Fruit fly (Drosophila melanogaster) whole organism, embryonic: Measurements from ENCODE around the gene Or7a.

ENCODE experiments used
- Ada2b ChIP-seq: fragments of 200-800 bp; sonication (Bioruptor generic); IDR thresholded peaks from 2 replicates; pipeline ENCODE4 v1.3.6; 2022; ENCODE audit warnings: missing biosample characterization, missing genetic modification characterization
- C15 ChIP-seq: fragments of 200-800 bp; sonication (Bioruptor generic); IDR thresholded peaks from 3 replicates; pipeline ENCODE4 v1.3.6; 2022; ENCODE audit warnings: missing biosample characterization, missing genetic modification characterization
- CG10209 ChIP-seq: fragments of 200-800 bp; sonication (Bioruptor generic); optimal IDR thresholded peaks from 3 replicates; lab custom pipeline; 2017; ENCODE audit warnings: missing biosample characterization, mild to moderate bottlenecking, missing genetic modification characterization, missing genetic modification reagents
- CG10654 ChIP-seq: fragments of 200-800 bp; sonication (Bioruptor generic); optimal IDR thresholded peaks from 2 replicates; lab custom pipeline; 2016; ENCODE audit warnings: missing biosample characterization, missing genetic modification characterization
- CG12391 ChIP-seq: fragments of 200-800 bp; sonication (Bioruptor generic); optimal IDR thresholded peaks from 3 replicates; lab custom pipeline; 2018; ENCODE audit warnings: missing biosample characterization, mild to moderate bottlenecking, missing genetic modification characterization, moderate library complexity
- CG12659 ChIP-seq: fragments of 200-800 bp; sonication (Bioruptor generic); optimal IDR thresholded peaks from 3 replicates; lab custom pipeline; 2017; ENCODE audit warnings: mild to moderate bottlenecking, missing biosample characterization, missing genetic modification reagents, missing genetic modification characterization
- CG13775 ChIP-seq: fragments of 200-800 bp; sonication (Bioruptor generic); optimal IDR thresholded peaks from 3 replicates; lab custom pipeline; 2017; ENCODE audit warnings: missing biosample characterization, mild to moderate bottlenecking, missing genetic modification characterization
- CG15269 ChIP-seq: fragments of 200-800 bp; sonication (Bioruptor generic); optimal IDR thresholded peaks from 2 replicates; lab custom pipeline; 2018; ENCODE audit warnings: missing biosample characterization, mild to moderate bottlenecking, missing genetic modification characterization, moderate library complexity
- CG1603 ChIP-seq: fragments of 200-800 bp; sonication (Bioruptor generic); optimal IDR thresholded peaks from 2 replicates; lab custom pipeline; 2019; ENCODE audit warnings: missing biosample characterization, mild to moderate bottlenecking, missing genetic modification characterization, moderate library complexity
- CG16815 ChIP-seq: fragments of 200-800 bp; sonication (Bioruptor generic); optimal IDR thresholded peaks from 3 replicates; lab custom pipeline; 2017; ENCODE audit warnings: missing biosample characterization, mild to moderate bottlenecking, missing genetic modification characterization
- CG17361 ChIP-seq: fragments of 200-800 bp; sonication (Bioruptor generic); IDR thresholded peaks from 3 replicates; pipeline ENCODE4 v1.3.6; 2022; ENCODE audit warnings: missing biosample characterization, missing genetic modification characterization
- CG18599 ChIP-seq: fragments of 200-800 bp; sonication (Bioruptor generic); optimal IDR thresholded peaks from 3 replicates; lab custom pipeline; 2017; ENCODE audit warnings: missing biosample characterization, missing genetic modification characterization, mild to moderate bottlenecking, moderate library complexity, missing genetic modification reagents
- CG2120 ChIP-seq: fragments of 200-800 bp; sonication (Bioruptor generic); optimal IDR thresholded peaks from 3 replicates; lab custom pipeline; 2016; ENCODE audit warnings: missing biosample characterization, missing genetic modification characterization
- CG2712 ChIP-seq: fragments of 200-800 bp; optimal IDR thresholded peaks from 3 replicates; lab custom pipeline; 2019; ENCODE audit warnings: missing biosample characterization, mild to moderate bottlenecking, missing genetic modification characterization, moderate library complexity
- CG30403 ChIP-seq: fragments of 200-800 bp; sonication (Bioruptor generic); optimal IDR thresholded peaks from 3 replicates; lab custom pipeline; 2016; ENCODE audit warnings: missing biosample characterization, missing genetic modification characterization
- CG32532 ChIP-seq: fragments of 200-800 bp; sonication (Bioruptor generic); IDR thresholded peaks from 2 replicates; pipeline ENCODE4 v1.3.6; 2022; ENCODE audit warnings: missing biosample characterization, missing genetic modification characterization
- CG32772 ChIP-seq: fragments of 200-800 bp; sonication (Bioruptor generic); IDR thresholded peaks from 2 replicates; pipeline ENCODE4 v1.3.6; 2022; ENCODE audit warnings: missing biosample characterization, missing genetic modification characterization
- CG3281 ChIP-seq: fragments of 200-800 bp; sonication (Bioruptor generic); optimal IDR thresholded peaks from 3 replicates; lab custom pipeline; 2017; ENCODE audit warnings: missing biosample characterization, mild to moderate bottlenecking, missing genetic modification characterization
- CG4617 ChIP-seq: fragments of 200-800 bp; sonication (Bioruptor generic); optimal IDR thresholded peaks from 3 replicates; lab custom pipeline; 2016; ENCODE audit warnings: missing biosample characterization, missing genetic modification characterization, borderline replicate concordance
- CG5953 ChIP-seq: fragments of 200-800 bp; sonication (Bioruptor generic); IDR thresholded peaks from 2 replicates; pipeline ENCODE4 v1.3.6; 2022; ENCODE audit warnings: missing biosample characterization, missing genetic modification characterization
- CG6765 ChIP-seq: fragments of 200-800 bp; sonication (Bioruptor generic); optimal IDR thresholded peaks from 3 replicates; lab custom pipeline; 2017; ENCODE audit warnings: missing biosample characterization, mild to moderate bottlenecking, missing genetic modification characterization
- CG6813 ChIP-seq: fragments of 200-800 bp; sonication (Bioruptor generic); optimal IDR thresholded peaks from 2 replicates; lab custom pipeline; 2017; ENCODE audit warnings: missing biosample characterization, missing genetic modification characterization, mild to moderate bottlenecking, moderate library complexity, missing genetic modification reagents
- CG7556 ChIP-seq: fragments of 200-800 bp; sonication (Bioruptor generic); optimal IDR thresholded peaks from 2 replicates; lab custom pipeline; 2017; ENCODE audit warnings: missing biosample characterization, mild to moderate bottlenecking, missing genetic modification characterization
- CG8924 ChIP-seq: fragments of 200-800 bp; optimal IDR thresholded peaks from 3 replicates; lab custom pipeline; 2019; ENCODE audit warnings: missing biosample characterization, mild to moderate bottlenecking, missing genetic modification characterization, moderate library complexity
- CG9727 ChIP-seq: fragments of 200-800 bp; sonication (Bioruptor generic); optimal IDR thresholded peaks from 3 replicates; lab custom pipeline; 2017; ENCODE audit warnings: missing biosample characterization, mild to moderate bottlenecking, missing genetic modification characterization
- Camta ChIP-seq: fragments of 200-800 bp; sonication (Bioruptor generic); optimal IDR thresholded peaks from 2 replicates; lab custom pipeline; 2016; ENCODE audit warnings: missing biosample characterization, missing genetic modification characterization
- Dp ChIP-seq: fragments of 200-800 bp; sonication (Bioruptor generic); optimal IDR thresholded peaks from 2 replicates; lab custom pipeline; 2018; ENCODE audit warnings: missing biosample characterization, mild to moderate bottlenecking, missing genetic modification characterization, moderate library complexity
- Fer1 ChIP-seq: fragments of 200-800 bp; sonication (Bioruptor generic); optimal IDR thresholded peaks from 2 replicates; lab custom pipeline; 2017; ENCODE audit warnings: missing biosample characterization, mild to moderate bottlenecking, missing genetic modification characterization
- GATAe ChIP-seq: fragments of 200-800 bp; sonication (Bioruptor generic); conservative IDR thresholded peaks from 2 replicates; pipeline ENCODE4 v1.3.6; 2022; ENCODE audit warnings: missing biosample characterization, missing genetic modification characterization
- Hr3 ChIP-seq: fragments of 200-800 bp; sonication (Bioruptor generic); optimal IDR thresholded peaks from 3 replicates; lab custom pipeline; 2016; ENCODE audit warnings: missing biosample characterization, missing genetic modification characterization
- Hr39 ChIP-seq: fragments of >200 bp; optimal IDR thresholded peaks from 2 replicates; lab custom pipeline; 2017
- Hr51 ChIP-seq, 2 experiments: fragments of 200-800 bp; sonication (Bioruptor generic); optimal IDR thresholded peaks; 2 replicates in 1 of 2; 3 replicates in 1 of 2; lab custom pipeline; 2016 to 2018; ENCODE audit warnings: missing biosample characterization in 2 of 2, missing genetic modification characterization in 2 of 2, mild to moderate bottlenecking in 1 of 2, moderate library complexity in 1 of 2
- NfI ChIP-seq: fragments of 200-800 bp; sonication (Bioruptor generic); optimal IDR thresholded peaks from 3 replicates; lab custom pipeline; 2018; ENCODE audit warnings: missing biosample characterization, mild to moderate bottlenecking, missing genetic modification characterization, moderate library complexity
- Oli ChIP-seq: fragments of 200-800 bp; sonication (Bioruptor generic); optimal IDR thresholded peaks from 2 replicates; lab custom pipeline; 2018; ENCODE audit warnings: missing biosample characterization, mild to moderate bottlenecking, missing genetic modification characterization, moderate library complexity
- Rfx ChIP-seq: fragments of 200-800 bp; sonication (Bioruptor generic); IDR thresholded peaks from 2 replicates; pipeline ENCODE4 v1.3.6; 2022; ENCODE audit warnings: missing biosample characterization, missing genetic modification characterization
- Xbp1 ChIP-seq: fragments of 200-800 bp; sonication (Bioruptor generic); optimal IDR thresholded peaks from 3 replicates; lab custom pipeline; 2016; ENCODE audit warnings: missing biosample characterization, mild to moderate bottlenecking, missing genetic modification characterization
- Xrp1 ChIP-seq: fragments of 200-800 bp; sonication (Bioruptor generic); IDR thresholded peaks from 2 replicates; pipeline ENCODE4 v1.3.6; 2022; ENCODE audit warnings: missing biosample characterization, missing genetic modification characterization
- bcd ChIP-seq: fragments of 200-800 bp; sonication (Bioruptor generic); optimal IDR thresholded peaks from 2 replicates; lab custom pipeline; 2017; ENCODE audit warnings: missing biosample characterization, mild to moderate bottlenecking, missing genetic modification characterization
- dysf ChIP-seq: fragments of 200-800 bp; sonication (Bioruptor generic); IDR thresholded peaks from 3 replicates; pipeline ENCODE4 v1.3.6; 2022; ENCODE audit warnings: missing biosample characterization, missing genetic modification characterization
- hkb ChIP-seq, 2 experiments: fragments of 200-800 bp in 1 of 2; fragments of >200 bp in 1 of 2; sonication (Bioruptor generic) in 1 of 2; IDR thresholded peaks in 1 of 2; optimal IDR thresholded peaks in 1 of 2; 2 replicates each; pipeline versions ENCODE4 v1.3.6 to Lab custom; 2017 to 2022; ENCODE audit warnings: missing biosample characterization in 1 of 2, missing genetic modification characterization in 1 of 2
- jing ChIP-seq: fragments of 200-800 bp; sonication (Bioruptor generic); optimal IDR thresholded peaks from 2 replicates; lab custom pipeline; 2018; ENCODE audit warnings: missing biosample characterization, mild to moderate bottlenecking, missing genetic modification characterization
- pho ChIP-seq: fragments of 200-800 bp; sonication (Bioruptor generic); optimal IDR thresholded peaks from 2 replicates; lab custom pipeline; 2016; ENCODE audit warnings: missing biosample characterization, missing genetic modification characterization
- prd ChIP-seq, 3 experiments: fragments of >200 bp in 2 of 3; fragments of 200-800 bp in 1 of 3; sonication (Bioruptor generic) in 1 of 3; optimal IDR thresholded peaks in 2 of 3; IDR thresholded peaks in 1 of 3; 2 replicates in 2 of 3; 3 replicates in 1 of 3; pipeline versions ENCODE4 v1.3.6 to Lab custom; 2017 to 2022; ENCODE audit warnings: missing biosample characterization in 1 of 3, missing genetic modification characterization in 1 of 3
- sd ChIP-seq: fragments of 200-800 bp; sonication (Bioruptor generic); optimal IDR thresholded peaks from 3 replicates; lab custom pipeline; 2018; ENCODE audit warnings: missing biosample characterization, mild to moderate bottlenecking, missing genetic modification characterization, moderate library complexity
- slbo ChIP-seq: fragments of 200-800 bp; sonication (Bioruptor generic); IDR thresholded peaks from 2 replicates; pipeline ENCODE4 v1.3.6; 2022; ENCODE audit warnings: missing biosample characterization, missing genetic modification characterization
- sob ChIP-seq: fragments of 200-800 bp; sonication (Bioruptor generic); IDR thresholded peaks from 2 replicates; pipeline ENCODE4 v1.3.6; 2022; ENCODE audit warnings: missing biosample characterization, missing genetic modification characterization
- tgo ChIP-seq: fragments of 200-800 bp; sonication (Bioruptor generic); IDR thresholded peaks from 3 replicates; pipeline ENCODE4 v1.3.6; 2022; ENCODE audit warnings: missing biosample characterization, missing genetic modification characterization
- trh ChIP-seq: fragments of 200-800 bp; sonication (Bioruptor generic); optimal IDR thresholded peaks from 2 replicates; lab custom pipeline; 2016; ENCODE audit warnings: missing biosample characterization, missing genetic modification characterization

Gene Or7a

DNA sequence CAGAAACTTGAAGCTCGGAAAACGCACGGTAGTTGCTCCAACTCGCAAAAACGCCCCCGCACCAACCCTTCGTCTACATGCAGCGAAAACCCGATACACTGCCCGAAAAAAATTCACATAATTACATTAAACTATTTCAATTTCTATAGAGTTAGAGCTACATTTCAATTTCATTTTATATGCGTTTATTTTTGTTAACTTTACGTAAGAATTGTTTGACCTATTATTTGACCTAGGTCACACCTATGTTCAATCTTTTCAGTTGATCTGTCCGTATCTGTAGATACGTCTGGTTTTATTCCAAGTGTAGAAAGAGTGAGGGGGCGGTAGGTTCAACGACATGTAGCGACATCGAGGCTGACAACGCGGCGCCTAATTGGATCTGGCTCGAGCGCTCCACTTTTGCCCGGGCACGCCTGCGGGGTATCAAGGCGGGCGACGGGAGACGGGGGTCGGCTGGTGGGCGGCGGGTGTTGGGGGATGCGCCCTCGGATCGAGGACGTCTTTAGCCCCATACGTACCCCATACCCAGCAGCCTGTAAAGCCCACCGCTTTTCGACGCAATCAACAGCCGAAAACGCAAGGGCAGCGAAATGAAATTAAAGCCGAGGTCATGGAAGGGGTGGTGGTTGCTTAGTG lies 37.3 kb upstream of the Or7a start:
- peak; percentile 3 for TF ChIP-seq CG1603 (tag; lab: Kevin White, UChicago)
- TF ChIP-seq Ada2b (GFP tag; lab: Robert Waterston, UW): peak; percentile 45; the same call in 1 of the 2 replicates
- 0 out of 2 replicates have a peak, but pooled peaks have one; percentile 16 for TF ChIP-seq CG32772 (GFP tag; lab: Robert Waterston, UW)
- TF ChIP-seq Hr3 (GFP tag; lab: Kevin White, UChicago): peak; percentile 10
- no peak for TF ChIP-seq GATAe (GFP tag; lab: Robert Waterston, UW)
- peak; percentile 23 for TF ChIP-seq CG12659
- TF ChIP-seq CG5953 (GFP tag; lab: Robert Waterston, UW): no peak
- TF ChIP-seq CG7556 (GFP tag; lab: Kevin White, UChicago): peak; percentile 53
- TF ChIP-seq Oli (tag; lab: Kevin White, UChicago): peak; percentile 37
- TF ChIP-seq CG12391 (tag; lab: Kevin White, UChicago): peak; percentile 28
- peak; percentile 40; the same call in 2 of the 3 replicates for TF ChIP-seq tgo (GFP tag; lab: Robert Waterston, UW)
- TF ChIP-seq CG10209: peak; percentile 10
- TF ChIP-seq pho (GFP tag; lab: Kevin White, UChicago): peak; percentile 11
- TF ChIP-seq Xbp1: peak; percentile 21
- TF ChIP-seq CG4617 (GFP tag; lab: Kevin White, UChicago): no peak
- peak; percentile 26 for TF ChIP-seq Fer1 (GFP tag; lab: Kevin White, UChicago)
- TF ChIP-seq Rfx (GFP tag; lab: Robert Waterston, UW): peak; percentile 54; the same call in 1 of the 2 replicates
- TF ChIP-seq jing (GFP tag; lab: Kevin White, UChicago): peak; percentile 13
- TF ChIP-seq Xrp1 (GFP tag; lab: Robert Waterston, UW): peak; percentile 37; the same call in 1 of the 2 replicates
- TF ChIP-seq CG32532 (GFP tag; lab: Robert Waterston, UW): 0 out of 2 replicates have a peak, but pooled peaks have one; percentile 10
- TF ChIP-seq prd (optimal IDR thresholded peaks at IDR 0.05; lab: Kevin White, UChicago): no peak
- TF ChIP-seq prd (GFP tag; IDR thresholded peaks at IDR 0.05; lab: Robert Waterston, UW): peak; percentile 29; the same call in 1 of the 3 replicates
- peak; percentile 41 for TF ChIP-seq CG3281
- no peak for TF ChIP-seq hkb (optimal IDR thresholded peaks at IDR 0.05; lab: Kevin White, UChicago)
- TF ChIP-seq hkb (GFP tag; IDR thresholded peaks at IDR 0.05; lab: Robert Waterston, UW): peak; percentile 50; the same call in 1 of the 2 replicates
- TF ChIP-seq CG15269: peak; percentile 19
- peak in 1 of 2 experiments; percentile 56 for TF ChIP-seq Hr51 (GFP tag; optimal IDR thresholded peaks at IDR 0.05; lab: Kevin White, UChicago)
- no peak for TF ChIP-seq Dp
- peak; percentile 42 for TF ChIP-seq CG2120
- TF ChIP-seq CG6765 (GFP tag; lab: Kevin White, UChicago): peak; percentile 4
- TF ChIP-seq CG16815: no peak
- no peak for TF ChIP-seq trh (GFP tag; lab: Kevin White, UChicago)
- peak; percentile 45 for TF ChIP-seq slbo (GFP tag; lab: Robert Waterston, UW)
- peak; percentile 9 for TF ChIP-seq NfI (GFP tag; lab: Kevin White, UChicago)
- 0 out of 3 replicates have a peak, but pooled peaks have one; percentile 24 for TF ChIP-seq CG17361 (GFP tag; lab: Robert Waterston, UW)
- TF ChIP-seq CG18599 (GFP tag; lab: Kevin White, UChicago): peak; percentile 61
- TF ChIP-seq CG9727 (GFP tag; lab: Kevin White, UChicago): peak; percentile 16
- TF ChIP-seq sob (GFP tag; lab: Robert Waterston, UW): 0 out of 2 replicates have a peak, but pooled peaks have one; percentile 18
- no peak for TF ChIP-seq sd (tag; lab: Kevin White, UChicago)
- peak; percentile 35 for TF ChIP-seq Camta (GFP tag; lab: Kevin White, UChicago)
- TF ChIP-seq CG6813: no peak
- peak; percentile 36 for TF ChIP-seq CG30403 (GFP tag; lab: Kevin White, UChicago)
- no peak for TF ChIP-seq C15 (GFP tag; lab: Robert Waterston, UW)
- peak; percentile 15 for TF ChIP-seq CG2712 (tag; lab: Kevin White, UChicago)
- peak; percentile 18 for TF ChIP-seq CG8924 (tag; lab: Kevin White, UChicago)
- peak; percentile 19 for TF ChIP-seq bcd
- TF ChIP-seq Hr39: peak; percentile 7
- peak; percentile 14 for TF ChIP-seq CG13775 (GFP tag; lab: Kevin White, UChicago)
- no peak for TF ChIP-seq CG10654 (GFP tag; lab: Kevin White, UChicago)
- TF ChIP-seq dysf (GFP tag; lab: Robert Waterston, UW): peak; percentile 50; the same call in 1 of the 3 replicates
